Worm (Caenorhabditis elegans): ENCODE results near the gene fbxb-90.

Gene fbxb-90

DNA sequence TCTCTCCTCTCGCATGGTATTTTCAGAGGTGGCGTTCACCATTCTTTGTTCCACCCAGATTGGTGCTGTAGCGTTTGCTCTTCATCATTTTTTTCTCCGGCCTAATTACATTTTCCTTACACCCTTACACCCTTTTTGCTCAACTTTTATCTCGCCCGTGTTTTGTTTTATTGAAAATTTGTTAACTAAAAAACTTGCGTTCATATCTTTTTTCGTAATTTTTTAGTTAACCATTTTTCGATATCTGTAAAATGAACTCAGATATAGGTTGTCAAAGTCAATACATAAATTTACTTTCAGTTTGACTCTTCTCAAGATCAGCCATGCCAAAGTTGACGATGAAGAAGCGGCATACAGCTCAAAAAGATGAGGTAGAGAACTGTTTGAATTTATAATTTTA lies 7.0 kb downstream of the fbxb-90 start, which contains the start of gene F12E12.1:
Gene F12E12.1 (plus strand): TSS at position 301 of the 400 bp plus-strand sequence.
- no peak for TF ChIP-seq rnt-1 (tag; optimal IDR thresholded peaks at IDR 0.05)
- TF ChIP-seq ceh-34 (tag; optimal IDR thresholded peaks at IDR 0.05) = no peak
- TF ChIP-seq unc-3 (GFP tag; conservative IDR thresholded peaks at IDR 0.05) = no peak
- TF ChIP-seq unc-3 (tag; optimal IDR thresholded peaks at IDR 0.05) = no peak
- TF ChIP-seq ttx-3 (tag; optimal IDR thresholded peaks at IDR 0.05) = no peak
- TF ChIP-seq ceh-45 (GFP tag; IDR thresholded peaks at IDR 0.05) = no peak
- TF ChIP-seq ztf-16 (tag; optimal IDR thresholded peaks at IDR 0.05) = no peak
- no peak for TF ChIP-seq fkh-6 (tag; optimal IDR thresholded peaks at IDR 0.05)

- TF ChIP-seq unc-42 (tag; optimal IDR thresholded peaks at IDR 0.05) (no peak), pha-2 (tag; optimal IDR thresholded peaks at IDR 0.05) (no peak), pha-4 (tag; optimal IDR thresholded peaks at IDR 0.05) (no peak), nfya-1 (tag; optimal IDR thresholded peaks at IDR 0.05) (no peak), lin-11 (tag; optimal IDR thresholded peaks at IDR 0.05) (no peak), C08G9.2 (tag; optimal IDR thresholded peaks at IDR 0.05) (no peak)
These were observed 9.0 kb downstream of the fbxb-90 start, which contains the start of gene F12E12.2 for ce11 chrII:3739647-3740046. Gene F12E12.2, plus strand, starts transcription at chrII:3739947.

DNA sequence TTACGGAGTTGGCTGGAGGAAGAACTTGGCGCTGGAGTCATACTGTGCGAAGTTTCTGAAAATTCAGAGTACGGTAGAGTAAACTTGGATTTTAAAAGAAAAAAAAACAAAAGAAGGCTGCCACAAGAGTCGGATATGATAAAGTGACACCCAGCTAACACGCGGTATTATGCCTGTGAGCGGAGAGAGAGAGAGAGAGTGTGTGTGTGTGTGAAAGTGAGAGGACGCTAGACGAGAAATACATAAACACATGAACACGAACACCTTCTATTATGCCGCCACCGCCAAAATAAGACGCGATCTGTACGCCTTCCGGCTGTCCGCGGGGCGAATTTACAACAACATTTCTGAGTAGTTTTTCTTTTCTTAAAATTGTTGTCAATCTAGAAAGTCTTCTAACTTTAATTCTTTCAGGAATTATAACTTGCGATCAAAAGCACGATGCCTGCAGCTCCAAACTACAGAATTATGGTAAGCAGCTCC lies 11.7 kb downstream of the fbxb-90 start, which contains the start of gene F12E12.6:
Gene F12E12.6 (minus strand): TSS at position 51 of the 483 bp plus-strand sequence.
- TF ChIP-seq syd-9 (tag; optimal IDR thresholded peaks at IDR 0.05) = no peak
- TF ChIP-seq eyg-1 (tag; optimal IDR thresholded peaks at IDR 0.05) = no peak
- no peak for TF ChIP-seq ceh-34 (tag; optimal IDR thresholded peaks at IDR 0.05)
- no peak for TF ChIP-seq sdc-2 (tag; optimal IDR thresholded peaks at IDR 0.05)
- no peak for TF ChIP-seq ceh-2 (tag; optimal IDR thresholded peaks at IDR 0.05)
- no peak for TF ChIP-seq tbx-2 (tag; optimal IDR thresholded peaks at IDR 0.05)
- no peak for TF ChIP-seq ref-2 (tag; optimal IDR thresholded peaks at IDR 0.05)
- TF ChIP-seq ztf-16 (tag; optimal IDR thresholded peaks at IDR 0.05) = no peak
- TF ChIP-seq hlh-6 (tag; optimal IDR thresholded peaks at IDR 0.05) = no peak
- no peak for TF ChIP-seq pros-1 (tag; optimal IDR thresholded peaks at IDR 0.05)
- no peak for TF ChIP-seq F13H6.1 (tag; optimal IDR thresholded peaks at IDR 0.05)
- TF ChIP-seq pag-3 (tag; optimal IDR thresholded peaks at IDR 0.05; ENCODE audit: borderline replicate concordance) = no peak

ce11 chrII:3731723-3732122 lies 16.9 kb downstream of the fbxb-90 start, which contains the start of the genes sdz-12 and bath-31:
Gene sdz-12, minus strand, starts transcription at chrII:3731823.
Gene bath-31, plus strand, starts transcription at chrII:3731973.
- TF ChIP-seq zip-5 (tag; optimal IDR thresholded peaks at IDR 0.05) = no peak
- TF ChIP-seq C38D4.7 (GFP tag; optimal IDR thresholded peaks at IDR 0.05) = no peak
- no peak for TF ChIP-seq C08G9.2 (tag; optimal IDR thresholded peaks at IDR 0.05)
- no peak for TF ChIP-seq pha-4 (tag; optimal IDR thresholded peaks at IDR 0.05)
- no peak for TF ChIP-seq ceh-34 (tag; optimal IDR thresholded peaks at IDR 0.05)
- no peak for TF ChIP-seq nfya-1 (tag; optimal IDR thresholded peaks at IDR 0.05)
- no peak for TF ChIP-seq ets-4 (tag; optimal IDR thresholded peaks at IDR 0.05)
- no peak for TF ChIP-seq unc-55 (GFP tag; optimal IDR thresholded peaks at IDR 0.05)
- TF ChIP-seq hlh-8 (tag; optimal IDR thresholded peaks at IDR 0.05) = no peak
- no peak for TF ChIP-seq pat-9 (tag; optimal IDR thresholded peaks at IDR 0.05)
- TF ChIP-seq pag-3 (tag; optimal IDR thresholded peaks at IDR 0.05; ENCODE audit: borderline replicate concordance) = no peak
- TF ChIP-seq sdc-2 (tag; optimal IDR thresholded peaks at IDR 0.05) = no peak
- TF ChIP-seq Y22D7AL.16 (tag; optimal IDR thresholded peaks at IDR 0.05) = no peak
- TF ChIP-seq mec-3 (tag; optimal IDR thresholded peaks at IDR 0.05; ENCODE audit: borderline replicate concordance) = no peak
- TF ChIP-seq K02D7.2 (tag; optimal IDR thresholded peaks at IDR 0.05) = no peak
- no peak for TF ChIP-seq fax-1 (tag; optimal IDR thresholded peaks at IDR 0.05)
- TF ChIP-seq pha-2 (tag; optimal IDR thresholded peaks at IDR 0.05) = no peak
- TF ChIP-seq ceh-9 (tag; optimal IDR thresholded peaks at IDR 0.05) = no peak

Data from whole organism, late embryonic.